Worm (Caenorhabditis elegans) whole organism, late embryonic: ENCODE results near the gene F26D2.14.

Experiments used
- F13H6.1 ChIP-seq: sonication (generic microtip); optimal IDR thresholded peaks from 2 replicates; lab custom pipeline; 2016; ENCODE audit warnings: missing genetic modification characterization, missing compliant biosample characterization
- K02D7.2 ChIP-seq: sonication (generic microtip); optimal IDR thresholded peaks from 2 replicates; lab custom pipeline; 2017; ENCODE audit warnings: mild to moderate bottlenecking, missing genetic modification characterization, missing compliant biosample characterization
- K09A11.1 ChIP-seq: sonication (generic microtip); optimal IDR thresholded peaks from 2 replicates; lab custom pipeline; 2017; ENCODE audit warnings: antibody characterized with exemption, mild to moderate bottlenecking, missing genetic modification characterization, missing compliant biosample characterization; ENCODE audit not compliant: insufficient read depth
- ceh-24 ChIP-seq: sonication (generic microtip); optimal IDR thresholded peaks from 2 replicates; lab custom pipeline; 2016; ENCODE audit warnings: mild to moderate bottlenecking, missing genetic modification characterization, missing compliant biosample characterization
- ceh-31 ChIP-seq: sonication (generic microtip); optimal IDR thresholded peaks from 2 replicates; lab custom pipeline; 2016; ENCODE audit warnings: missing genetic modification characterization, missing compliant biosample characterization
- dmd-4 ChIP-seq: sonication (generic microtip); optimal IDR thresholded peaks from 2 replicates; lab custom pipeline; 2016; ENCODE audit warnings: borderline replicate concordance, missing genetic modification characterization, missing compliant biosample characterization
- dve-1 ChIP-seq: sonication (generic microtip); optimal IDR thresholded peaks from 2 replicates; lab custom pipeline; 2017; ENCODE audit warnings: antibody characterized with exemption, mild to moderate bottlenecking, missing genetic modification characterization, missing compliant biosample characterization
- fkh-10 ChIP-seq: fragments of 150-350 bp; optimal IDR thresholded peaks from 2 replicates; lab custom pipeline; 2014; ENCODE audit warnings: missing biosample characterization, missing genetic modification reagents, missing genetic modification characterization
- madf-2 ChIP-seq: sonication (generic microtip); optimal IDR thresholded peaks from 2 replicates; lab custom pipeline; 2017; ENCODE audit warnings: missing genetic modification characterization, missing compliant biosample characterization
- ttx-3 ChIP-seq: sonication (generic microtip); optimal IDR thresholded peaks from 2 replicates; lab custom pipeline; 2016; ENCODE audit warnings: missing genetic modification reagents, missing genetic modification characterization, missing compliant biosample characterization
- unc-42 ChIP-seq: sonication (generic microtip); optimal IDR thresholded peaks from 2 replicates; lab custom pipeline; 2016; ENCODE audit warnings: missing genotype, missing genetic modification characterization, missing compliant biosample characterization
- zip-5 ChIP-seq: sonication (generic microtip); optimal IDR thresholded peaks from 2 replicates; lab custom pipeline; 2016; ENCODE audit warnings: missing genetic modification characterization, missing compliant biosample characterization

DNA sequence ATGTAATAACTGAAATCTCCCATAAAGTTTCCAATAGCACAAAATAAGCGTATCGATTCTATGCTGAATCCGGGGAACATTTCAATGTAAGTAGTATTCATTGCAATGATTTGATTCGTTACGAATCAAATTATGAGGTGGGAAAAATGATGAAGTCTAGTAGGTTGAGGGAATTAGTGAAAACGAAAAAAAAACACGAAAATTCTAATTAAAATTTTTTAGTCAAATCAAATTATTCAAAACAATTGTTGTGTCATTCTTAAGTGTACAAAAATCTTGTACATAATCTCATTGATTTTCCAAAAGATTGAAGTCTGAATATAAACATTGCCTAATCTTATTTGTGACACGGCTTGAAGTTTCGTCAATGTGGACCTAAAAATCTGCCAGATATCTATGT is 11.2 kb upstream of the F26D2.14 start, which contains the start of gene srw-29:
- TF ChIP-seq madf-2: no peak
- no peak for TF ChIP-seq K09A11.1 (tag; lab: Kevin White, UChicago)
- TF ChIP-seq ttx-3: no peak
- no peak for TF ChIP-seq dmd-4 (tag; lab: Kevin White, UChicago)
- TF ChIP-seq fkh-10 (GFP tag; lab: Kevin White, UChicago): no peak
- TF ChIP-seq ceh-31 (tag; lab: Kevin White, UChicago): no peak
- no peak for TF ChIP-seq ceh-24 (tag; lab: Kevin White, UChicago)
- no peak for TF ChIP-seq F13H6.1 (tag; lab: Kevin White, UChicago)
- no peak for TF ChIP-seq zip-5 (tag; lab: Kevin White, UChicago)
- no peak for TF ChIP-seq dve-1 (tag; lab: Kevin White, UChicago)
- TF ChIP-seq K02D7.2: no peak
- no peak for TF ChIP-seq unc-42 (tag; lab: Kevin White, UChicago)
